Worm (Caenorhabditis elegans): ENCODE results near the gene D2024.18.

- TF ChIP-seq him-1 (tag; optimal IDR thresholded peaks at IDR 0.05): no peak
- no peak for TF ChIP-seq W03F9.2 (tag; optimal IDR thresholded peaks at IDR 0.05)
- TF ChIP-seq dao-5 (tag; optimal IDR thresholded peaks at IDR 0.05): no peak
These were observed 43.9 kb downstream of the D2024.18 start, which contains the start of gene F42C5.5 for ce11 chrIV:7294121-7294520.

All from whole organism, L4/young adult.